Fruit fly (Drosophila melanogaster): ENCODE results near the gene Fas2.

The Fas2 gene

dm6 chrX:4198769-4199168 lies 7.1 kb downstream of the Fas2 start:
- TF ChIP-seq noc (tag; optimal IDR thresholded peaks at IDR 0.05): no peak

- TF ChIP-seq noc (tag; optimal IDR thresholded peaks at IDR 0.05): no peak
Measured at dm6 chrX:4197463-4197862, 8.4 kb downstream of the Fas2 start.

DNA sequence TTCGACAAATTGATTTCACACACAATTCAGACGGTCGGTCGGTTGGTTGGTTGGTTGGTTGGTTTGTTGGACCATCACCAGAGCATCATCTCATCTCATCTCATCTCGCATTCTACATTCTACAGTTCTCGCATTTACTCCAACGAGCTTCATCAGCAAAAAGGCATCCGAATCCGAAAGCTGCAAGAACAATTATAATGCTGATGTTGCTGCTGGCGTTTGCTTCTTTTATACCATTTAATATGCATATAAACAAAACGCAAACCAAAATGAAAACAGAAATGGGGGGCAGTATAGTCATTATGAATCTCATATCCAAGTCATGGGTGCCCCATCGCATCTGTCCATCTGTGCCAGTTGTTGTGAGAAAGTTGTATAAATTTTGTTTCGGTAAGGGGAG lies 19.2 kb downstream of the Fas2 start:
- TF ChIP-seq noc (tag; optimal IDR thresholded peaks at IDR 0.05): no peak

dm6 chrX:4185393-4185792 lies 20.5 kb downstream of the Fas2 start:
- TF ChIP-seq noc (tag; optimal IDR thresholded peaks at IDR 0.05): no peak

DNA sequence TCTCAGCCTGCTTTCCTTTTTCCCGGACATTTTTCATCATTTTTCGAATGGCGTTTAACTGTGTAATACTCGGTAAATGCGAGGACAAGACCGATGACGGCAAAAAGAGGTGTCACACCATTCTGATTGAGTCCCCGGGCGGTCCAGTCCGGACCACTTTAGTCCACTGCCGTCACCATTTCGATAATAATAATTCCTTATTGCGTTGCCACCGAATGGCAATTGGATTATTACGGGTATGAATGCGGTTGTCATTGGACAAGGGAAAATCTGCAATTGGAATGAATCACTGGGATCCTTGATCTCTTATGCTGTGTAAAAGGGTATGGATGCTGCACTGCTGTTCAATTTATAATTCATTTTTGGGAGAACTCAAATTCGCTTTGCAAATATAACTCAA lies 27.1 kb downstream of the Fas2 start:
- TF ChIP-seq noc (tag; optimal IDR thresholded peaks at IDR 0.05): no peak

DNA sequence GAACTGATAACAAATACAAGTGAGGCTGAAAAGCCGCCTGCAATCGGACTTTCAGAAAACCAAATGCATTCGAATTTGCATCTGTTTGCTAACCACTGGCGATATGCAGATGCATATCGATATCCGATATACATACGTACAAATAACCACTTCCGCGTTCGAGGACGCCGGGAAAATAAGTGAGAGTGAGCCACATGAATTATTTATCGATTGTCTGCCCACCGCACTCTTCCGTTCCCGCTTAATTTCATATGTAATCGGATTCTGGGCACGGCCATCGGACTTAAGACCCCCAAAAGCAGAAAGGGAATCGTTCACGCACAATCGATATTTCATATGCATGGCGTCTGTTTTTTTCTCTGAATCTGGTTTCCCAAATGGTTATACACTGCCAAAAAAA lies 28.2 kb downstream of the Fas2 start:
- no peak for TF ChIP-seq noc (tag; optimal IDR thresholded peaks at IDR 0.05)

dm6 chrX:4175805-4176204 lies 30.1 kb downstream of the Fas2 start:
- no peak for TF ChIP-seq noc (tag; optimal IDR thresholded peaks at IDR 0.05)

dm6 chrX:4173381-4173780 lies 32.5 kb downstream of the Fas2 start:
- TF ChIP-seq noc (tag; optimal IDR thresholded peaks at IDR 0.05): no peak

DNA sequence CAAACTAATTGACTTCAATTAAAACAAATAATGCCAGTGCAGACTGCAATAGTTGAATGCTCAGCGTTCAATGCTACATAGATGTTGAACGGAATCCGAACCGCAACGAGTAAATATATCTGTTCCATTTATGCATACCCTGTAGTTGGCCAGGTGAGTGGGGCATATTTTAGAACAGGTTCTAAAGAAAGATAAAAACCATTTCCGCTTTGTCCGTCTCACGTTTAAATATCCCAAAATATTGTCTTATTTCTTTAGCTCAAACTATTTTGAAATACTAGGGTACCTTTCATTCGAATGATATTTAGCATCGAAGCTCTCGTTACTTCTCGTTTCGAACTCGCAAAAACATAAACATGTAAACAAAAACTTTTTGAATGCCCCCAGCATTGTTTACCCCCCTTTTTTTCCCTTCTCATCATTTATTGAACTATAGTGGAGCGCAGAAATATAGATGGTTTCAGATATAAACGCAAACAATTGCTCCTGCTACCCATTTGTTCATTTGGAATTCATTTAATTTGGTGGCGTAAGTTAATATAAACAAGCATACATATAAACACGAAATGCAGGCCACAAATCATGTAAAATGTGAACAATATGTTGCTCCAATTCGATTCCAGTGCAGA lies 33.6 kb downstream of the Fas2 start:
- no peak for TF ChIP-seq noc (tag; optimal IDR thresholded peaks at IDR 0.05)

- no peak for TF ChIP-seq noc (tag; optimal IDR thresholded peaks at IDR 0.05)
Measured at dm6 chrX:4170492-4170891, 35.4 kb downstream of the Fas2 start.

DNA sequence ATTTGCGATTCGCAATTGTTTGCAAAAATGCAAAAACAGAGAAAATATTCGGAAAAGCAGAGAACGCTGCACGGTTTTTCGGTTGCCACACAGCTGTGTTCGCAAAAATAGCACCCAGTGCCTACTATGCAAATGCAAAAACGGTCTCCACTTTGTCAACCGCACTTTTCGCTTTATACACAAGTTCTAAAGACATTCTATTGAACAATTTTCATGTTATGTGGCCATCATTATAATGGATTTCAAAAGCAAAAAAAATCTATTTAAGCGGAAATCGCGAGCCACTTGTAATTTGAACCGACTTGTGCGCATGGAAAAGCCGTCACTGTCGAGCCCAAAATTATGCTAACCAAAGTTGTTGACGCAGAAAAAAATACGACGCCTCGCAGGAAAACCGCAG lies 54.9 kb downstream of the Fas2 start:
- TF ChIP-seq noc (tag; optimal IDR thresholded peaks at IDR 0.05): no peak

DNA sequence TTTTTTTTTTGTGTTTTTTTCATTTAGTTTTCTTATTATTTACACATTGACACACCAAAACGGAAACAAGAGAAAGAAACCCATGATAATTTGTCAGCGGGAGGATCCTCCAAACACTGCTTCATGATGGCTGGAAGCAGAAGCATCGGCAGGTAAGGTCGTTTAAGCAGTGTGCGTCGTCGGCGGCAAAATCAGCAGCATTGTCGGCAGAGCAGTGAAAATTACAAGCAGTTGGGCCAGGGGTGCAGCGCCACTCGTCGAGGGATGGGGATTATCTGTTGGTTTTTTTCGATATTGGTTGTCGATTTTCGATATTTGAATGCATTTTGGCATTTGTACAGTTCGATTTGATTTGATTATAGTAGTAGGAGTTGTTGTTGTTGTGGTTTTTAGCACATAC lies 66.8 kb downstream of the Fas2 start:
- no peak for TF ChIP-seq noc (tag; optimal IDR thresholded peaks at IDR 0.05)

- no peak for TF ChIP-seq noc (tag; optimal IDR thresholded peaks at IDR 0.05)
Measured at dm6 chrX:4131049-4131629, 74.8 kb downstream of the Fas2 start, which contains the start of gene GlcAT-I. Gene GlcAT-I (plus strand): TSS chrX:4131211.

dm6 chrX:4119582-4119981 lies 86.3 kb downstream of the Fas2 start:
- no peak for TF ChIP-seq noc (tag; optimal IDR thresholded peaks at IDR 0.05)

dm6 chrX:4116834-4117736 lies 88.8 kb downstream of the Fas2 start, which contains the start of the genes tyf and Tip60:
Gene tyf (plus strand): TSS chrX:4117020.
Gene Tip60 (minus strand): TSS chrX:4117487.
- no peak for TF ChIP-seq noc (tag; optimal IDR thresholded peaks at IDR 0.05)

DNA sequence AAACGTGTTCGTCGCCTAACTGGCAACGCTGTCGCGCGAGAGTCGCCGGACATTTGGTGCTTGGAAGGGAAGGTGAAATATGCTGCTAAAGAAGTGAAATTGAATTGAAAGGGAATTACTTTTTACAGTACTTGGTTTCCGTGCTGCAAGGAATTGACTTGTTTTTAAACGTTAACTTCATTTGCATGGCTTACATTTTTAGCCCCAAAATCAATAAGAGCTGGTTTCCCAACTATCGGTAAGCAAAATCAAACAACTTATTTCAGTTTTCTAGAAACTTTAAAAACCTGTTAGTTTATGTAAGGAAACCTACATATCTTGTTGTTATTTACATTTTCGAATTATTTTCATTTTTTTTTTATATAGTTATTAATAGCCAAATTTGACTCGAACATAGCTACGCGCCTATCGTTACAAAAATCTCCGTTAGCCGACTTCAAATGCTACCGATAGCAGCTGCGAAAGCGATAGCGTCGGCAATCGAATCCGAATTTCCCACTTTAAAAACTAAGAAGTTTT lies 92.1 kb downstream of the Fas2 start, which contains the start of the genes dgt4 and Nsun2:
Gene dgt4, plus strand, starts transcription at position 4 of the 519 bp plus-strand sequence.
Gene Nsun2, minus strand, starts transcription at position 37 of the 519 bp plus-strand sequence.
- no peak for TF ChIP-seq noc (tag; optimal IDR thresholded peaks at IDR 0.05)

All from whole organism, larva.